Worm (Caenorhabditis elegans) whole organism, mixed stage, embryonic: ENCODE results near the gene C54D10.3.

Experiments used
- cnd-1 ChIP-seq: fragments of 200-800 bp; sonication (Bioruptor generic); optimal IDR thresholded peaks from 2 replicates; lab custom pipeline; 2018; ENCODE audit warnings: mild to moderate bottlenecking, missing genetic modification characterization, missing compliant biosample characterization
- elt-3 ChIP-seq: fragments of 150-350 bp; optimal IDR thresholded peaks from 2 replicates; lab custom pipeline; 2014; ENCODE audit warnings: missing biosample characterization, missing genetic modification characterization
- ham-2 ChIP-seq: fragments of 200-800 bp; sonication (Bioruptor generic); optimal IDR thresholded peaks from 2 replicates; lab custom pipeline; 2018; ENCODE audit warnings: mild to moderate bottlenecking, missing genetic modification characterization, missing compliant biosample characterization
- lsy-2 ChIP-seq: fragments of 150-350 bp; optimal IDR thresholded peaks from 2 replicates; lab custom pipeline; 2014; ENCODE audit warnings: missing biosample characterization, missing genetic modification characterization
- mab-5 ChIP-seq: fragments of 150-350 bp; optimal IDR thresholded peaks from 2 replicates; lab custom pipeline; 2014; ENCODE audit warnings: missing biosample characterization, missing genetic modification characterization
- mep-1 ChIP-seq: fragments of 150-350 bp; optimal IDR thresholded peaks from 2 replicates; lab custom pipeline; 2017; ENCODE audit warnings: missing biosample characterization, missing genetic modification reagents, missing genetic modification characterization, inconsistent platforms
- nhr-237 ChIP-seq: fragments of 150-350 bp; optimal IDR thresholded peaks from 2 replicates; lab custom pipeline; 2014; ENCODE audit warnings: missing biosample characterization, missing genetic modification characterization
- pha-4 ChIP-seq: fragments of 150-350 bp; optimal IDR thresholded peaks from 2 replicates; lab custom pipeline; 2018; ENCODE audit warnings: missing biosample characterization, missing genetic modification reagents, missing genetic modification characterization

ce11 chrV:12421360-12421759 is 3.0 kb downstream of the C54D10.3 start:
- TF ChIP-seq cnd-1 (tag; lab: Kevin White, UChicago) (no peak), elt-3 (tag; lab: Kevin White, UChicago) (no peak), nhr-237 (tag; lab: Kevin White, UChicago) (no peak), mab-5 (tag; lab: Kevin White, UChicago) (no peak), pha-4 (tag; lab: Kevin White, UChicago) (no peak), mep-1 (tag; lab: Kevin White, UChicago) (no peak), ham-2 (GFP tag; lab: Kevin White, UChicago) (no peak), lsy-2 (no peak)
